Worm (Caenorhabditis elegans): ENCODE data around the gene C47D12.2.
A peak's percentile ranks its signal among the peaks of the same experiment; 100 is the strongest.

Gene C47D12.2

ce11 chrII:11650975-11651588 is 25.0 kb upstream of the C47D12.2 start, which contains the start of gene coa-7:
Gene coa-7 (minus strand): TSS chrII:11651148.
- TF ChIP-seq daf-16 (GFP tag; optimal IDR thresholded peaks at IDR 0.05) (no peak), daf-16 (tag; optimal IDR thresholded peaks at IDR 0.05) (no peak), ama-1 (optimal IDR thresholded peaks at IDR 0.05) (peak; percentile 78), php-3 (GFP tag; IDR thresholded peaks at IDR 0.05) (no peak), nhr-28 (tag; optimal IDR thresholded peaks at IDR 0.05) (no peak), Y105C5A.15 (GFP tag; IDR thresholded peaks at IDR 0.05) (no peak), dpl-1 (GFP tag; optimal IDR thresholded peaks at IDR 0.05) (no peak), nhr-77 (tag; optimal IDR thresholded peaks at IDR 0.05) (no peak), egl-27 (tag; optimal IDR thresholded peaks at IDR 0.05) (no peak), mxl-3 (GFP tag; optimal IDR thresholded peaks at IDR 0.05) (no peak), vab-7 (GFP tag; IDR thresholded peaks at IDR 0.05) (no peak), mxl-2 (GFP tag; conservative IDR thresholded peaks at IDR 0.05) (no peak), unc-62 (GFP tag; optimal IDR thresholded peaks at IDR 0.05 in 1 of 2) (peak in 1 of 2 experiments; percentile 72), unc-62 (tag; optimal IDR thresholded peaks at IDR 0.05) (no peak), lin-39 (tag; optimal IDR thresholded peaks at IDR 0.05) (no peak), lin-38 (GFP tag; IDR thresholded peaks at IDR 0.05) (peak; percentile 36; the same call in 1 of the 2 replicates), F49E8.2 (tag; optimal IDR thresholded peaks at IDR 0.05; ENCODE audit: borderline replicate concordance) (peak; percentile 22), F26F4.8 (GFP tag; conservative IDR thresholded peaks at IDR 0.05) (no peak), spr-1 (tag; optimal IDR thresholded peaks at IDR 0.05) (no peak), set-16 (GFP tag; IDR thresholded peaks at IDR 0.05) (no peak), nhr-102 (tag; optimal IDR thresholded peaks at IDR 0.05) (no peak), lim-7 (GFP tag; IDR thresholded peaks at IDR 0.05) (no peak), dmd-8 (GFP tag; IDR thresholded peaks at IDR 0.05) (no peak), Y48G9A.11 (GFP tag; IDR thresholded peaks at IDR 0.05) (peak; percentile 6; the same call in 1 of the 2 replicates), snpc-4 (tag; optimal IDR thresholded peaks at IDR 0.05) (no peak), snpc-1.2 (GFP tag; IDR thresholded peaks at IDR 0.05) (no peak; the same call in 1 of the 2 replicates), nhr-48 (tag; optimal IDR thresholded peaks at IDR 0.05) (no peak), nhr-237 (tag; optimal IDR thresholded peaks at IDR 0.05) (no peak), F10B5.3 (tag; optimal IDR thresholded peaks at IDR 0.05) (no peak), hlh-30 (tag; optimal IDR thresholded peaks at IDR 0.05; ENCODE audit: insufficient read depth) (no peak), ztf-7 (tag; optimal IDR thresholded peaks at IDR 0.05) (no peak), lin-29 (GFP tag; IDR thresholded peaks at IDR 0.05) (no peak), ces-1 (GFP tag; optimal IDR thresholded peaks at IDR 0.05) (no peak), T26A8.4 (GFP tag; IDR thresholded peaks at IDR 0.05) (0 out of 2 replicates have a peak, but pooled peaks have one; percentile 19), ceh-62 (tag; optimal IDR thresholded peaks at IDR 0.05) (no peak), Y75B8A.6 (GFP tag; IDR thresholded peaks at IDR 0.05) (no peak), daf-19 (GFP tag; conservative IDR thresholded peaks at IDR 0.05) (no peak), lin-13 (GFP tag; optimal IDR thresholded peaks at IDR 0.05) (no peak), nhr-25 (tag; optimal IDR thresholded peaks at IDR 0.05; ENCODE audit: borderline replicate concordance, insufficient read depth) (no peak), hif-1 (tag; optimal IDR thresholded peaks at IDR 0.05) (no peak), ceh-44 (GFP tag; IDR thresholded peaks at IDR 0.05) (no peak), ceh-28 (tag; optimal IDR thresholded peaks at IDR 0.05) (no peak), pha-4 (GFP tag; IDR thresholded peaks at IDR 0.05) (peak; percentile 37; the same call in 1 of the 2 replicates), pha-4 (tag; optimal IDR thresholded peaks at IDR 0.05) (no peak), sdz-12 (GFP tag; optimal IDR thresholded peaks at IDR 0.05) (no peak), gei-8 (GFP tag; optimal IDR thresholded peaks at IDR 0.05) (no peak), saeg-2 (GFP tag; IDR thresholded peaks at IDR 0.05) (no peak), jun-1 (tag; optimal IDR thresholded peaks at IDR 0.05) (no peak), duxl-1 (tag; optimal IDR thresholded peaks at IDR 0.05; ENCODE audit: poor library complexity) (no peak), fos-1 (tag; optimal IDR thresholded peaks at IDR 0.05) (no peak), zfp-3 (GFP tag; conservative IDR thresholded peaks at IDR 0.05) (no peak)
